Worm (Caenorhabditis elegans): ENCODE results near the gene hot-3.

The hot-3 gene

ce11 chrII:13945527-13945926 is 13.7 kb upstream of the hot-3 start:
- TF ChIP-seq bed-2 (GFP tag; IDR thresholded peaks at IDR 0.05) (no peak), ztf-28 (GFP tag; IDR thresholded peaks at IDR 0.05) (no peak), F39B2.1 (GFP tag; IDR thresholded peaks at IDR 0.05) (no peak), zfh-2 (GFP tag; conservative IDR thresholded peaks at IDR 0.05) (0 out of 2 replicates have a peak, but pooled peaks have one; percentile 30), snpc-1.3 (tag; optimal IDR thresholded peaks at IDR 0.05; ENCODE audit: insufficient read depth) (no peak), dpl-1 (GFP tag; optimal IDR thresholded peaks at IDR 0.05) (no peak), unc-62 (GFP tag; optimal IDR thresholded peaks at IDR 0.05) (peak; percentile 48), ccch-3 (GFP tag; optimal IDR thresholded peaks at IDR 0.05) (no peak), egrh-3 (GFP tag; IDR thresholded peaks at IDR 0.05) (no peak), ztf-6 (GFP tag; IDR thresholded peaks at IDR 0.05) (no peak), hlh-26 (GFP tag; conservative IDR thresholded peaks at IDR 0.05) (no peak), egl-18 (GFP tag; IDR thresholded peaks at IDR 0.05) (no peak), cebp-1 (GFP tag; IDR thresholded peaks at IDR 0.05) (peak; percentile 47; the same call in 1 of the 2 replicates), cebp-1 (tag; optimal IDR thresholded peaks at IDR 0.05) (peak; percentile 88)

- TF ChIP-seq B0336.3 (GFP tag; IDR thresholded peaks at IDR 0.05) (no peak), ceh-100 (GFP tag; IDR thresholded peaks at IDR 0.05) (no peak)
Observed at ce11 chrII:13939531-13939930, 7.7 kb upstream of the hot-3 start, which contains the start of gene W07G1.1. W07G1.1 (minus strand) TSS chrII:13939631.

ce11 chrII:13938290-13938689 is 6.4 kb upstream of the hot-3 start:
- TF ChIP-seq zfh-2 (GFP tag; conservative IDR thresholded peaks at IDR 0.05) (peak; percentile 77), ztf-6 (GFP tag; IDR thresholded peaks at IDR 0.05) (no peak), F57A8.1 (GFP tag; optimal IDR thresholded peaks at IDR 0.05) (no peak), egrh-3 (GFP tag; IDR thresholded peaks at IDR 0.05) (peak; percentile 39; the same call in 1 of the 2 replicates), ztf-3 (GFP tag; optimal IDR thresholded peaks at IDR 0.05) (no peak), snpc-4 (GFP tag; optimal IDR thresholded peaks at IDR 0.05) (no peak), snpc-4 (tag; optimal IDR thresholded peaks at IDR 0.05) (peak in 2 of 4 experiments; percentile 49 to 81), pbrm-1 (GFP tag; IDR thresholded peaks at IDR 0.05) (no peak)

ce11 chrII:13935907-13936306 is 4.1 kb upstream of the hot-3 start:
- TF ChIP-seq ztf-25 (GFP tag; IDR thresholded peaks at IDR 0.05): no peak
- TF ChIP-seq B0035.1 (tag; optimal IDR thresholded peaks at IDR 0.05): no peak
- no peak for TF ChIP-seq aptf-3 (GFP tag; IDR thresholded peaks at IDR 0.05)
- TF ChIP-seq sdz-38 (tag; optimal IDR thresholded peaks at IDR 0.05): no peak
- no peak for TF ChIP-seq sptf-2 (GFP tag; optimal IDR thresholded peaks at IDR 0.05)
- TF ChIP-seq egrh-3 (GFP tag; IDR thresholded peaks at IDR 0.05): no peak
- TF ChIP-seq aptf-2 (GFP tag; conservative IDR thresholded peaks at IDR 0.05): no peak
- no peak for TF ChIP-seq lag-1 (GFP tag; IDR thresholded peaks at IDR 0.05)

ce11 chrII:13933534-13933933 is 1.7 kb upstream of the hot-3 start:
- TF ChIP-seq Y95B8A.8 (GFP tag; IDR thresholded peaks at IDR 0.05) (no peak), attf-6 (GFP tag; IDR thresholded peaks at IDR 0.05) (no peak), lin-26 (GFP tag; IDR thresholded peaks at IDR 0.05) (no peak), atf-7 (tag; optimal IDR thresholded peaks at IDR 0.05) (no peak), ceh-40 (GFP tag; IDR thresholded peaks at IDR 0.05) (no peak), lag-1 (GFP tag; IDR thresholded peaks at IDR 0.05) (no peak), ceh-100 (GFP tag; IDR thresholded peaks at IDR 0.05) (no peak), F33H1.4 (GFP tag; IDR thresholded peaks at IDR 0.05) (no peak), hrde-1 (tag; optimal IDR thresholded peaks at IDR 0.05; ENCODE audit: borderline replicate concordance) (no peak), ztf-6 (GFP tag; IDR thresholded peaks at IDR 0.05) (no peak), xnd-1 (tag; optimal IDR thresholded peaks at IDR 0.05) (no peak), B0035.1 (tag; optimal IDR thresholded peaks at IDR 0.05) (no peak), bed-2 (GFP tag; IDR thresholded peaks at IDR 0.05) (no peak), akir-1 (GFP tag; optimal IDR thresholded peaks at IDR 0.05) (no peak), F39B2.1 (GFP tag; IDR thresholded peaks at IDR 0.05) (no peak), athp-1 (tag; optimal IDR thresholded peaks at IDR 0.05) (no peak), T07F8.4 (tag; optimal IDR thresholded peaks at IDR 0.05) (no peak), attf-5 (GFP tag; optimal IDR thresholded peaks at IDR 0.05) (no peak), sptf-2 (GFP tag; optimal IDR thresholded peaks at IDR 0.05) (no peak)

Measured in whole organism, young adult.